Fruit fly (Drosophila melanogaster): ENCODE data around the gene Acsx3.

Gene Acsx3

DNA sequence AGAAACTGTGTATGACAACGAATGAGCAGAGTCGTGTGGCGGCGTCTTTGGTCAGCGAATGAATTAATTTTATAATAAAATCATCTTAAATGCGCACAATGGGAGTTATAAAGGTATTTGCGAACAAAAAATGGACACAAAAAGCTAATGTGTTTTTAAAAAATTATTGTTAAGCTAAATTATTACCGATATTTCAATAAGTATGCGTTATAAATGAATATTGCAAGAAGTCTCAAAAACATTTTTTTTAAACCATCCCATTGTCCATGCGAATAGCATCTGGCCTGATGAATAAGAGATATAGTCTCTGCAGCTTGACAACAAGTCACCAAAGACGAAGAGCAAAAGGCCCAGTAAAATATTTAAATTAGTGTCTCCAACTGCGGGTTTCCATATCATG, 49.9 kb downstream of the Acsx3 start:
- TF ChIP-seq CG8478 (optimal IDR thresholded peaks at IDR 0.05) (no peak), CTCF (optimal IDR thresholded peaks at IDR 0.05) (no peak)

Data from S2 (cell line).